Fruit fly (Drosophila melanogaster): ENCODE results near the gene CG1571.
A peak's percentile ranks its signal among the peaks of the same experiment; 100 is the strongest.

CG1571 gene

DNA sequence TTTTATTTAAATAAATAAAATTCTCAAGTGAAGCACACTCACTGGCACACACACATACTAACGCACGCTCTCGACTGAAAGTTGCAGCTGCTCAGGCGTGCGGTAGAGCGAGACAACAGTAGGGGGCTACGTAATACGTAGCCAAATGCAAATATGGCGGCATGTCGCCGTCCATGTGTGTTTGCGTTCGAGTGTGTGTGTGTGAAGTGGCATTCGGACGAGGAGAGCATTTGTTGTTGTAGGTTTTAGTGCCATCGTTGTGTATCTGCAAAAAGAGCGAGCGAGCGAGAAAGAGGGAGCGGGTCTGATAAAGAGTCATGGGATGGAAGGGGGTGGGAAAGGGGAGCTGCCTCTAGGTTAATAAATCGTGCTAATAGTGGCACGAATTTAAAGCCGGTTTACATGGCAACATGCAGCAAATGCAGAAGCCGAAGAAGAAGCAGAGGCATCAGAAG is 17.2 kb upstream of the CG1571 start (continued):
- peak; percentile 99 for TF ChIP-seq chinmo (GFP tag; IDR thresholded peaks at IDR 0.05; ENCODE audit: partially characterized antibody)
- TF ChIP-seq Camta (GFP tag; optimal IDR thresholded peaks at IDR 0.05), result no peak
- TF ChIP-seq yki (optimal IDR thresholded peaks at IDR 0.05), result no peak
- TF ChIP-seq sens (GFP tag), result peak; percentile 87
- no peak for TF ChIP-seq CG18476 (GFP tag; optimal IDR thresholded peaks at IDR 0.05)
- no peak for TF ChIP-seq hb (GFP tag; IDR thresholded peaks at IDR 0.05; ENCODE audit: partially characterized antibody)
- TF ChIP-seq CG33557 (GFP tag; optimal IDR thresholded peaks at IDR 0.05), result no peak
- TF ChIP-seq CG32532 (GFP tag; IDR thresholded peaks at IDR 0.05), result peak; percentile 40; the same call in 1 of the 2 replicates
- peak; percentile 32 for TF ChIP-seq corto (GFP tag; optimal IDR thresholded peaks at IDR 0.05)
- no peak for TF ChIP-seq Awh (GFP tag; IDR thresholded peaks at IDR 0.05)
- TF ChIP-seq p53 (GFP tag; optimal IDR thresholded peaks at IDR 0.05), result no peak
- TF ChIP-seq otp (GFP tag; IDR thresholded peaks at IDR 0.05), result 0 out of 3 replicates have a peak, but pooled peaks have one; percentile 34
- no peak for TF ChIP-seq hkb (optimal IDR thresholded peaks at IDR 0.05)
- TF ChIP-seq hkb (GFP tag; IDR thresholded peaks at IDR 0.05), result no peak
- TF ChIP-seq C15 (GFP tag; IDR thresholded peaks at IDR 0.05), result no peak
- TF ChIP-seq ssp (GFP tag; IDR thresholded peaks at IDR 0.05), result no peak
- no peak for TF ChIP-seq zen (tag; optimal IDR thresholded peaks at IDR 0.05)
- no peak for TF ChIP-seq ATbp (GFP tag; optimal IDR thresholded peaks at IDR 0.05)
- TF ChIP-seq tna (GFP tag; IDR thresholded peaks at IDR 0.05; ENCODE audit: partially characterized antibody), result no peak
- no peak for TF ChIP-seq Atf-2 (GFP tag; optimal IDR thresholded peaks at IDR 0.05)
- TF ChIP-seq CG8290 (GFP tag; optimal IDR thresholded peaks at IDR 0.05), result no peak
- peak in 1 of 2 experiments; percentile 48 for TF ChIP-seq CG8290 (tag; optimal IDR thresholded peaks at IDR 0.05)
- TF ChIP-seq CG1647 (GFP tag; optimal IDR thresholded peaks at IDR 0.05), result no peak
- TF ChIP-seq CG34224 (GFP tag; IDR thresholded peaks at IDR 0.05; ENCODE audit: partially characterized antibody), result peak; percentile 46; the same call in 2 of the 3 replicates
- peak; percentile 84 for TF ChIP-seq Med (GFP tag)
- no peak for TF ChIP-seq CG4282 (GFP tag; optimal IDR thresholded peaks at IDR 0.05)
- peak; percentile 79 for TF ChIP-seq vvl (GFP tag; IDR thresholded peaks at IDR 0.05)
- TF ChIP-seq Max (GFP tag; optimal IDR thresholded peaks at IDR 0.05), result peak; percentile 29
- TF ChIP-seq rib (GFP tag; IDR thresholded peaks at IDR 0.05), result peak; percentile 78; the same call in 1 of the 2 replicates
- peak; percentile 97 for TF ChIP-seq phol (tag; optimal IDR thresholded peaks at IDR 0.05)
- TF ChIP-seq Sox102F (GFP tag; optimal IDR thresholded peaks at IDR 0.05), result no peak
- TF ChIP-seq wor (GFP tag; IDR thresholded peaks at IDR 0.05), result no peak
- peak in 1 of 2 experiments; percentile 19 for TF ChIP-seq Hr78 (GFP tag; optimal IDR thresholded peaks at IDR 0.05)
- TF ChIP-seq nerfin-1 (tag; optimal IDR thresholded peaks at IDR 0.05), result peak; percentile 71
- TF ChIP-seq CG11093 (GFP tag; IDR thresholded peaks at IDR 0.05), result no peak
- peak; percentile 35 for TF ChIP-seq D19A (tag; optimal IDR thresholded peaks at IDR 0.05)
- no peak for TF ChIP-seq CG5180 (GFP tag; optimal IDR thresholded peaks at IDR 0.05)
- no peak for TF ChIP-seq CG2678 (tag; optimal IDR thresholded peaks at IDR 0.05)
- no peak for TF ChIP-seq ttk (GFP tag; IDR thresholded peaks at IDR 0.05)
- no peak for TF ChIP-seq tio (GFP tag; optimal IDR thresholded peaks at IDR 0.05)
- no peak for TF ChIP-seq CG3847 (GFP tag; IDR thresholded peaks at IDR 0.05)
- TF ChIP-seq CG8924 (tag; optimal IDR thresholded peaks at IDR 0.05), result peak; percentile 73
- TF ChIP-seq H2.0 (GFP tag; IDR thresholded peaks at IDR 0.05), result no peak
- TF ChIP-seq CG17912 (GFP tag; optimal IDR thresholded peaks at IDR 0.05), result peak; percentile 13
- no peak for TF ChIP-seq CrebB (tag; optimal IDR thresholded peaks at IDR 0.05)
- no peak for TF ChIP-seq dan (GFP tag; IDR thresholded peaks at IDR 0.05)
- no peak for TF ChIP-seq grau (tag; optimal IDR thresholded peaks at IDR 0.05)
- peak; percentile 30 for TF ChIP-seq sug (tag; optimal IDR thresholded peaks at IDR 0.05)
- peak; percentile 7; the same call in 1 of the 3 replicates for TF ChIP-seq row (GFP tag; IDR thresholded peaks at IDR 0.05)
- TF ChIP-seq pros (GFP tag; optimal IDR thresholded peaks at IDR 0.05), result peak; percentile 44
- peak; percentile 7 for TF ChIP-seq wek (GFP tag; optimal IDR thresholded peaks at IDR 0.05)
- TF ChIP-seq CG34376 (GFP tag; optimal IDR thresholded peaks at IDR 0.05), result peak; percentile 67
